Worm (Caenorhabditis elegans) whole organism, midembryonic: ENCODE results near the gene Y37E11AL.12.

Source experiments
- T22C8.4 ChIP-seq: fragments of 200-800 bp; sonication (Bioruptor generic); IDR thresholded peaks from 2 replicates; pipeline ENCODE4 v1.3.6; 2022; ENCODE audit warnings: missing genetic modification characterization, missing compliant biosample characterization
- cog-1 ChIP-seq: sonication (generic microtip); optimal IDR thresholded peaks from 2 replicates; lab custom pipeline; 2016; ENCODE audit warnings: missing genetic modification characterization, missing compliant biosample characterization
- flt-1 ChIP-seq: fragments of 200-800 bp; sonication (Bioruptor generic); IDR thresholded peaks from 2 replicates; pipeline ENCODE4 v1.3.6; 2022; ENCODE audit warnings: missing genetic modification characterization, missing compliant biosample characterization
- med-1 ChIP-seq: sonication (generic microtip); optimal IDR thresholded peaks from 2 replicates; lab custom pipeline; 2017; ENCODE audit warnings: missing genetic modification characterization, mild to moderate bottlenecking, missing compliant biosample characterization, antibody characterized with exemption, missing genetic modification reagents; ENCODE audit not compliant: insufficient read depth
- ztf-23 ChIP-seq: fragments of 200-800 bp; sonication (Bioruptor generic); IDR thresholded peaks from 2 replicates; pipeline ENCODE4 v1.3.6; 2022; ENCODE audit warnings: missing genetic modification reagents, missing genetic modification characterization, missing compliant biosample characterization
- ztf-29 ChIP-seq: fragments of 200-800 bp; sonication (Bioruptor generic); IDR thresholded peaks from 2 replicates; pipeline ENCODE4 v1.3.6; 2022; ENCODE audit warnings: missing genetic modification reagents, missing genetic modification characterization, missing compliant biosample characterization

DNA sequence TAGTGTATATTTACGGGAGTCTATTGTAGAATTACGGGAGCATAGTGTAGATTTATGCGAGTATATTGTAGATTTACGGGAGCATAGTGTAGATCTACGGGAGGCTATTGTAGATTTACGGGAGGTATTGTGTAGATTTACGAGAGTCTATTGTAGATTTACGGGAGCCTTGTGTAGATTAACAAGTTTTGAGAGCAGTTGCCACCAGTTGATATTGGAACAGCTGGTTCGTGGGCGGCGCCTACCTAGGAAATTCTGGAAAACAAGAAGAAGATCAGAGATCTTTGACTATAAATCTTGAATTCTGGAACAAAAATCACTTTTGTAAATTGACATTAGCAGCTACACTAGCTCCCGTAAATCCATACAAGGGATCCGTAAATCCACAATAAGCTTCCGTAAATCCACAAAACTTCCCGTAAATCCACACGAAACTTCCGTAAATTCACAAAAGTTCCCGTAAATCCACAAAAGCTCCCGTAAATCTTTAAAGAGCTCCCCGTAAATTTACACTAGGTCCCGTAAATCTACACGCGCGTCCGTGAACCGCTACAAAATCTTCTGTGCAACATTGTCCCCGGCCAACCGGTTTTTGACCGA is 48.9 kb downstream of the Y37E11AL.12 start:
- no peak for TF ChIP-seq med-1 (GFP tag; lab: Kevin White, UChicago)
- TF ChIP-seq ztf-23 (GFP tag; lab: Robert Waterston, UW), result no peak
- no peak for TF ChIP-seq T22C8.4
- TF ChIP-seq flt-1 (GFP tag; lab: Robert Waterston, UW), result no peak
- TF ChIP-seq cog-1 (tag; lab: Kevin White, UChicago), result no peak
- TF ChIP-seq ztf-29 (GFP tag; lab: Robert Waterston, UW), result no peak
